Fruit fly (Drosophila melanogaster) whole organism, embryonic: ENCODE results near the gene CG43446.

Experiments
- Blimp-1 ChIP-seq: fragments of 200-800 bp; sonication (Bioruptor generic); optimal IDR thresholded peaks from 3 replicates; lab custom pipeline; 2018; ENCODE audit warnings: missing biosample characterization, missing genetic modification characterization, mild to moderate bottlenecking, moderate library complexity, missing genetic modification reagents
- BtbVII ChIP-seq: fragments of 200-800 bp; sonication (Bioruptor generic); optimal IDR thresholded peaks from 3 replicates; lab custom pipeline; 2017; ENCODE audit warnings: missing biosample characterization, mild to moderate bottlenecking, missing genetic modification characterization
- CG10654 ChIP-seq: fragments of 200-800 bp; sonication (Bioruptor generic); optimal IDR thresholded peaks from 2 replicates; lab custom pipeline; 2016; ENCODE audit warnings: missing biosample characterization, missing genetic modification characterization
- CG11398 ChIP-seq: fragments of 200-800 bp; sonication (Bioruptor generic); optimal IDR thresholded peaks from 2 replicates; lab custom pipeline; 2016; ENCODE audit warnings: missing biosample characterization, missing genetic modification characterization
- CG12219 ChIP-seq: fragments of 200-800 bp; sonication (Bioruptor generic); optimal IDR thresholded peaks from 3 replicates; lab custom pipeline; 2018; ENCODE audit warnings: missing biosample characterization, mild to moderate bottlenecking, missing genetic modification characterization
- CG15479 ChIP-seq: fragments of 200-800 bp; sonication (Bioruptor generic); optimal IDR thresholded peaks from 3 replicates; lab custom pipeline; 2019; ENCODE audit warnings: missing biosample characterization, mild to moderate bottlenecking, missing genetic modification characterization, moderate library complexity
- CG17385 ChIP-seq: fragments of 200-800 bp; sonication (Bioruptor generic); optimal IDR thresholded peaks from 3 replicates; lab custom pipeline; 2018; ENCODE audit warnings: missing biosample characterization, mild to moderate bottlenecking, missing genetic modification characterization
- CG1832 ChIP-seq: fragments of 200-800 bp; sonication (Bioruptor generic); optimal IDR thresholded peaks from 2 replicates; lab custom pipeline; 2017; ENCODE audit warnings: missing biosample characterization, mild to moderate bottlenecking, missing genetic modification characterization, inconsistent platforms
- CG2199 ChIP-seq: fragments of 200-800 bp; sonication (Bioruptor generic); IDR thresholded peaks from 3 replicates; pipeline ENCODE4 v1.3.6; 2022; ENCODE audit warnings: missing biosample characterization, missing genetic modification characterization
- CG31224 ChIP-seq: fragments of 200-800 bp; sonication (Bioruptor generic); IDR thresholded peaks from 2 replicates; pipeline ENCODE4 v1.3.6; 2022; ENCODE audit warnings: missing biosample characterization, missing genetic modification characterization
- CG32767 ChIP-seq: fragments of 200-800 bp; sonication (Bioruptor generic); IDR thresholded peaks from 2 replicates; pipeline ENCODE4 v1.3.6; 2022; ENCODE audit warnings: missing biosample characterization, missing genetic modification characterization
- CG43689 ChIP-seq: fragments of 200-800 bp; sonication (Bioruptor generic); IDR thresholded peaks from 2 replicates; pipeline ENCODE4 v1.3.6; 2022; ENCODE audit warnings: missing biosample characterization, missing genetic modification characterization
- CG4424 ChIP-seq: fragments of 200-800 bp; sonication (Bioruptor generic); optimal IDR thresholded peaks from 3 replicates; lab custom pipeline; 2016; ENCODE audit warnings: missing biosample characterization, missing genetic modification characterization
- CG7372 ChIP-seq: fragments of 200-800 bp; sonication (Bioruptor generic); IDR thresholded peaks from 2 replicates; pipeline ENCODE4 v1.3.6; 2022; ENCODE audit warnings: missing biosample characterization, missing genetic modification characterization
- CG7556 ChIP-seq: fragments of 200-800 bp; sonication (Bioruptor generic); optimal IDR thresholded peaks from 2 replicates; lab custom pipeline; 2017; ENCODE audit warnings: missing biosample characterization, mild to moderate bottlenecking, missing genetic modification characterization
- CG7963 ChIP-seq: fragments of 200-800 bp; sonication (Bioruptor generic); IDR thresholded peaks from 3 replicates; pipeline ENCODE4 v1.3.6; 2022; ENCODE audit warnings: missing biosample characterization, missing genetic modification characterization; ENCODE audit not compliant: partially characterized antibody
- D19B ChIP-seq: fragments of 200-800 bp; sonication (Bioruptor generic); optimal IDR thresholded peaks from 2 replicates; lab custom pipeline; 2017; ENCODE audit warnings: missing biosample characterization, mild to moderate bottlenecking, missing genetic modification characterization
- Elba2 ChIP-seq: fragments of 200-800 bp; sonication (Bioruptor generic); optimal IDR thresholded peaks from 3 replicates; lab custom pipeline; 2016; ENCODE audit warnings: missing biosample characterization, missing genetic modification characterization
- HHEX ChIP-seq: fragments of 200-800 bp; sonication (Bioruptor generic); optimal IDR thresholded peaks from 3 replicates; lab custom pipeline; 2017; ENCODE audit warnings: missing biosample characterization, mild to moderate bottlenecking, missing genetic modification characterization, missing genetic modification reagents
- HLH4C ChIP-seq: fragments of 200-800 bp; sonication (Bioruptor generic); IDR thresholded peaks from 3 replicates; pipeline ENCODE4 v1.3.6; 2022; ENCODE audit warnings: missing biosample characterization, missing genetic modification characterization; ENCODE audit not compliant: partially characterized antibody
- HLH54F ChIP-seq: fragments of 200-800 bp; sonication (Bioruptor generic); optimal IDR thresholded peaks from 3 replicates; lab custom pipeline; 2016; ENCODE audit warnings: missing biosample characterization, missing genetic modification characterization
- Hr51 ChIP-seq, 2 experiments: fragments of 200-800 bp; sonication (Bioruptor generic); optimal IDR thresholded peaks; 2 replicates in 1 of 2; 3 replicates in 1 of 2; lab custom pipeline; 2016 to 2018; ENCODE audit warnings: missing biosample characterization in 2 of 2, missing genetic modification characterization in 2 of 2, mild to moderate bottlenecking in 1 of 2, moderate library complexity in 1 of 2
- MBD-R2 ChIP-seq: fragments of 200-800 bp; sonication (Bioruptor generic); IDR thresholded peaks from 2 replicates; pipeline ENCODE4 v1.3.6; 2022; ENCODE audit warnings: missing biosample characterization, missing genetic modification characterization
- Pdp1 ChIP-seq, 2 experiments: fragments of 200-800 bp; sonication (Bioruptor generic); optimal IDR thresholded peaks; 3 replicates each; lab custom pipeline; 2016; ENCODE audit warnings: missing biosample characterization in 2 of 2, missing genetic modification characterization in 2 of 2, mild to moderate bottlenecking in 1 of 2, moderate library complexity in 1 of 2
- Scr ChIP-seq: fragments of 200-800 bp; sonication (Bioruptor generic); IDR thresholded peaks from 2 replicates; pipeline ENCODE4 v1.3.6; 2022; ENCODE audit warnings: missing biosample characterization, missing genetic modification characterization; ENCODE audit not compliant: partially characterized antibody
- Spps ChIP-seq: fragments of 200-800 bp; sonication (Bioruptor generic); optimal IDR thresholded peaks from 2 replicates; lab custom pipeline; 2018; ENCODE audit warnings: missing biosample characterization, mild to moderate bottlenecking, missing genetic modification characterization
- Trl ChIP-seq, 3 experiments: fragments of >200 bp in 2 of 3; fragments of 200-800 bp in 1 of 3; sonication (Bioruptor generic) in 1 of 3; optimal IDR thresholded peaks; 2 replicates in 1 of 3; 3 replicates in 2 of 3; lab custom pipeline; 2016 to 2017; ENCODE audit warnings: missing biosample characterization in 1 of 3, missing genetic modification characterization in 1 of 3
- Xrp1 ChIP-seq: fragments of 200-800 bp; sonication (Bioruptor generic); IDR thresholded peaks from 2 replicates; pipeline ENCODE4 v1.3.6; 2022; ENCODE audit warnings: missing biosample characterization, missing genetic modification characterization
- YL-1 ChIP-seq: fragments of 200-800 bp; sonication (Bioruptor generic); optimal IDR thresholded peaks from 3 replicates; lab custom pipeline; 2017; ENCODE audit warnings: missing biosample characterization, mild to moderate bottlenecking, missing genetic modification characterization
- chn ChIP-seq: fragments of 200-800 bp; sonication (Bioruptor generic); optimal IDR thresholded peaks from 2 replicates; lab custom pipeline; 2016; ENCODE audit warnings: missing biosample characterization, missing genetic modification characterization
- dati ChIP-seq: fragments of 200-800 bp; sonication (Bioruptor generic); IDR thresholded peaks from 2 replicates; pipeline ENCODE4 v1.3.6; 2022; ENCODE audit warnings: missing biosample characterization, missing genetic modification characterization
- dmrt99B ChIP-seq: fragments of 200-800 bp; sonication (Bioruptor generic); optimal IDR thresholded peaks from 2 replicates; lab custom pipeline; 2018; ENCODE audit warnings: missing biosample characterization, mild to moderate bottlenecking, missing genetic modification characterization, moderate library complexity
- ems ChIP-seq: fragments of 200-800 bp; sonication (Bioruptor generic); optimal IDR thresholded peaks from 3 replicates; lab custom pipeline; 2016; ENCODE audit warnings: missing biosample characterization, missing genetic modification characterization
- ewg ChIP-seq: fragments of 200-800 bp; sonication (Bioruptor generic); optimal IDR thresholded peaks from 3 replicates; lab custom pipeline; 2017; ENCODE audit warnings: mild to moderate bottlenecking, missing biosample characterization, missing genetic modification reagents, missing genetic modification characterization
- fd3F ChIP-seq: fragments of 200-800 bp; sonication (Bioruptor generic); optimal IDR thresholded peaks from 2 replicates; lab custom pipeline; 2018; ENCODE audit warnings: missing biosample characterization, mild to moderate bottlenecking, missing genetic modification characterization, moderate library complexity
- ftz-f1 ChIP-seq: fragments of 200-800 bp; sonication (Bioruptor generic); optimal IDR thresholded peaks from 2 replicates; lab custom pipeline; 2016; ENCODE audit warnings: missing biosample characterization, missing genetic modification characterization
- grau ChIP-seq: fragments of 200-800 bp; optimal IDR thresholded peaks from 3 replicates; lab custom pipeline; 2019; ENCODE audit warnings: missing biosample characterization, mild to moderate bottlenecking, missing genetic modification characterization, moderate library complexity
- jumu ChIP-seq: fragments of 200-800 bp; sonication (Bioruptor generic); optimal IDR thresholded peaks from 3 replicates; lab custom pipeline; 2016; ENCODE audit warnings: missing biosample characterization, missing genetic modification characterization
- nerfin-1 ChIP-seq: fragments of 200-800 bp; sonication (Bioruptor generic); optimal IDR thresholded peaks from 3 replicates; lab custom pipeline; 2019; ENCODE audit warnings: missing biosample characterization, mild to moderate bottlenecking, missing genetic modification characterization, moderate library complexity
- sd ChIP-seq: fragments of 200-800 bp; sonication (Bioruptor generic); optimal IDR thresholded peaks from 3 replicates; lab custom pipeline; 2018; ENCODE audit warnings: missing biosample characterization, mild to moderate bottlenecking, missing genetic modification characterization, moderate library complexity
- tll ChIP-seq, 2 experiments: fragments of 200-800 bp in 1 of 2; fragments of >200 bp in 1 of 2; sonication (Bioruptor generic) in 1 of 2; optimal IDR thresholded peaks; 2 replicates each; lab custom pipeline; 2017 to 2019; ENCODE audit warnings: missing biosample characterization in 2 of 2, missing genetic modification characterization in 2 of 2, mild to moderate bottlenecking in 1 of 2, moderate library complexity in 1 of 2
- toy ChIP-seq: fragments of 200-800 bp; sonication (Bioruptor generic); IDR thresholded peaks from 2 replicates; pipeline ENCODE4 v1.3.6; 2022; ENCODE audit warnings: missing biosample characterization, missing genetic modification characterization
- yki ChIP-seq: fragments of >200 bp; optimal IDR thresholded peaks from 3 replicates; lab custom pipeline; 2018
- zen2 ChIP-seq: fragments of 200-800 bp; sonication (Bioruptor generic); IDR thresholded peaks from 3 replicates; pipeline ENCODE4 v1.3.6; 2022; ENCODE audit warnings: missing biosample characterization, missing genetic modification characterization; ENCODE audit not compliant: partially characterized antibody

The CG43446 gene

dm6 chr3R:20949749-20950676 lies 37.7 kb downstream of the CG43446 start (continued):
- TF ChIP-seq CG7372 = no peak
- no peak for TF ChIP-seq chn
- peak; percentile 0 for TF ChIP-seq D19B (GFP tag; lab: Kevin White, UChicago)
- peak; percentile 75 for TF ChIP-seq CG7556 (GFP tag; lab: Kevin White, UChicago)
- no peak for TF ChIP-seq Scr
- TF ChIP-seq CG4424 (GFP tag; lab: Kevin White, UChicago) = peak; percentile 4
- no peak for TF ChIP-seq toy (GFP tag; lab: Robert Waterston, UW)
- TF ChIP-seq grau (tag; lab: Kevin White, UChicago) = peak; percentile 58
- peak; percentile 19 for TF ChIP-seq jumu (GFP tag; lab: Kevin White, UChicago)
- TF ChIP-seq ems = no peak
- TF ChIP-seq ftz-f1 (GFP tag; lab: Kevin White, UChicago) = no peak
- TF ChIP-seq, all 482 proteins: peak for 124

- TF ChIP-seq ewg = peak; percentile 95
- 0 out of 3 replicates have a peak, but pooled peaks have one; percentile 32 for TF ChIP-seq CG7963 (GFP tag; lab: Robert Waterston, UW)
- TF ChIP-seq Trl (optimal IDR thresholded peaks at IDR 0.05; lab: Kevin White, UChicago) = peak; percentile 66 to 88
- TF ChIP-seq Trl (GFP tag; optimal IDR thresholded peaks at IDR 0.05; lab: Kevin White, UChicago) = no peak
- TF ChIP-seq CG2199 (GFP tag; lab: Robert Waterston, UW) = no peak
- 0 out of 2 replicates have a peak, but pooled peaks have one; percentile 30 for TF ChIP-seq CG32767 (GFP tag; lab: Robert Waterston, UW)
- no peak for TF ChIP-seq CG11398 (GFP tag; lab: Kevin White, UChicago)
- TF ChIP-seq Elba2 (GFP tag; lab: Kevin White, UChicago) = peak; percentile 81
- no peak for TF ChIP-seq CG43689
- peak; percentile 94 for TF ChIP-seq nerfin-1 (tag; lab: Kevin White, UChicago)
- TF ChIP-seq HLH4C = peak; percentile 25; the same call in 1 of the 3 replicates
- TF ChIP-seq MBD-R2 = no peak
- TF ChIP-seq CG1832 (GFP tag; lab: Kevin White, UChicago) = peak; percentile 92
- TF ChIP-seq CG12219 (GFP tag; lab: Kevin White, UChicago) = peak; percentile 8
- 0 out of 2 replicates have a peak, but pooled peaks have one; percentile 11 for TF ChIP-seq Xrp1
- TF ChIP-seq Spps (tag; lab: Kevin White, UChicago) = no peak
- no peak for TF ChIP-seq dati (GFP tag; lab: Robert Waterston, UW)
- TF ChIP-seq BtbVII = peak; percentile 13
- no peak for TF ChIP-seq HHEX (GFP tag; lab: Kevin White, UChicago)
- no peak for TF ChIP-seq CG31224 (GFP tag; lab: Robert Waterston, UW)
- no peak for TF ChIP-seq CG10654 (GFP tag; lab: Kevin White, UChicago)
- TF ChIP-seq Blimp-1 (GFP tag; lab: Kevin White, UChicago) = peak; percentile 70
- TF ChIP-seq HLH54F (GFP tag; lab: Kevin White, UChicago) = no peak
- TF ChIP-seq tll (GFP tag; optimal IDR thresholded peaks at IDR 0.05; lab: Kevin White, UChicago) = peak in 1 of 2 experiments; percentile 26
- TF ChIP-seq CG17385 (GFP tag; lab: Kevin White, UChicago) = peak; percentile 23
- TF ChIP-seq CG15479 = peak; percentile 15
- TF ChIP-seq Hr51 (GFP tag; optimal IDR thresholded peaks at IDR 0.05; lab: Kevin White, UChicago) = peak in 1 of 2 experiments; percentile 4
- TF ChIP-seq YL-1 (GFP tag; lab: Kevin White, UChicago) = peak; percentile 19
- TF ChIP-seq zen2 (GFP tag; lab: Robert Waterston, UW) = 0 out of 3 replicates have a peak, but pooled peaks have one; percentile 22
- TF ChIP-seq yki (lab: Kevin White, UChicago) = peak; percentile 45
- TF ChIP-seq fd3F (GFP tag; lab: Kevin White, UChicago) = no peak
- peak in 1 of 2 experiments; percentile 92 for TF ChIP-seq Pdp1 (GFP tag; optimal IDR thresholded peaks at IDR 0.05; lab: Kevin White, UChicago)
- peak; percentile 30 for TF ChIP-seq sd
- TF ChIP-seq dmrt99B (tag; lab: Kevin White, UChicago) = no peak
These were observed 38.5 kb downstream of the CG43446 start for dm6 chr3R:20949175-20949748.
